Worm (Caenorhabditis elegans) whole organism, L2 larva: ENCODE measurements around the gene nspc-4.
"Not testable (repeated sequence)": the region's sequence is repeated elsewhere in the genome, so short reads cannot be mapped to it uniquely, and the experiment has no call there.

ENCODE experiments used
- C34F6.9 ChIP-seq: fragments of 150-350 bp; optimal IDR thresholded peaks from 2 replicates; lab custom pipeline; 2014; ENCODE audit warnings: missing biosample characterization, missing genetic modification characterization
- F13H6.1 ChIP-seq: sonication (generic microtip); optimal IDR thresholded peaks from 2 replicates; lab custom pipeline; 2016; ENCODE audit warnings: missing genetic modification characterization, missing compliant biosample characterization
- Y55F3AM.14 ChIP-seq: fragments of 200-800 bp; sonication (Bioruptor generic); optimal IDR thresholded peaks from 2 replicates; lab custom pipeline; 2018; ENCODE audit warnings: mild to moderate bottlenecking, missing genetic modification characterization, missing compliant biosample characterization
- ZK546.5 ChIP-seq: sonication (generic microtip); optimal IDR thresholded peaks from 2 replicates; lab custom pipeline; 2017; ENCODE audit warnings: missing biosample characterization, missing genetic modification characterization
- alr-1 ChIP-seq: fragments of 150-350 bp; optimal IDR thresholded peaks from 2 replicates; lab custom pipeline; 2014; ENCODE audit warnings: missing biosample characterization, missing genetic modification characterization
- aly-2 ChIP-seq: fragments of 150-350 bp; optimal IDR thresholded peaks from 2 replicates; lab custom pipeline; 2014; ENCODE audit warnings: missing biosample characterization, missing genetic modification characterization
- ama-1 ChIP-seq: fragments of 150-350 bp; optimal IDR thresholded peaks from 2 replicates; lab custom pipeline; 2018; ENCODE audit warnings: inconsistent platforms
- blmp-1 ChIP-seq: sonication (generic microtip); optimal IDR thresholded peaks from 2 replicates; lab custom pipeline; 2017; ENCODE audit warnings: missing genetic modification characterization, mild to moderate bottlenecking, missing compliant biosample characterization, antibody characterized with exemption, moderate library complexity; ENCODE audit not compliant: insufficient read depth
- ceh-16 ChIP-seq: fragments of 150-350 bp; optimal IDR thresholded peaks from 2 replicates; lab custom pipeline; 2014; ENCODE audit warnings: missing biosample characterization, missing genetic modification characterization
- ceh-82 ChIP-seq: fragments of 150-350 bp; optimal IDR thresholded peaks from 2 replicates; lab custom pipeline; 2014; ENCODE audit warnings: missing biosample characterization, missing genetic modification characterization
- crh-2 ChIP-seq: sonication (generic microtip); optimal IDR thresholded peaks from 2 replicates; lab custom pipeline; 2017; ENCODE audit warnings: missing biosample characterization, missing genetic modification characterization
- elt-1 ChIP-seq: fragments of 150-350 bp; optimal IDR thresholded peaks from 2 replicates; lab custom pipeline; 2014; ENCODE audit warnings: missing biosample characterization, missing genetic modification characterization
- elt-3 ChIP-seq: sonication (generic microtip); optimal IDR thresholded peaks from 2 replicates; lab custom pipeline; 2017; ENCODE audit warnings: missing biosample characterization, missing genetic modification characterization
- gmeb-1 ChIP-seq: fragments of 150-350 bp; optimal IDR thresholded peaks from 2 replicates; lab custom pipeline; 2014; ENCODE audit warnings: missing biosample characterization, missing genetic modification characterization
- lin-11 ChIP-seq: fragments of 150-350 bp; sonication (generic microtip); optimal IDR thresholded peaks from 2 replicates; lab custom pipeline; 2014; ENCODE audit warnings: missing biosample characterization, missing genetic modification characterization, inconsistent platforms, mixed read lengths
- lin-13 ChIP-seq: fragments of 150-350 bp; optimal IDR thresholded peaks from 2 replicates; lab custom pipeline; 2014; ENCODE audit warnings: missing biosample characterization, missing genetic modification reagents, missing genetic modification characterization
- mbf-1 ChIP-seq: sonication (generic microtip); optimal IDR thresholded peaks from 2 replicates; lab custom pipeline; 2017; ENCODE audit warnings: missing biosample characterization, missing genetic modification characterization
- nhr-11 ChIP-seq: fragments of 150-350 bp; optimal IDR thresholded peaks from 2 replicates; lab custom pipeline; 2014; ENCODE audit warnings: missing biosample characterization, missing genetic modification characterization
- nhr-12 ChIP-seq: fragments of 150-350 bp; optimal IDR thresholded peaks from 2 replicates; lab custom pipeline; 2014; ENCODE audit warnings: missing biosample characterization, missing genetic modification characterization
- nhr-129 ChIP-seq: fragments of 150-350 bp; optimal IDR thresholded peaks from 2 replicates; lab custom pipeline; 2014; ENCODE audit warnings: missing biosample characterization, missing genetic modification characterization
- nhr-21 ChIP-seq: fragments of 150-350 bp; optimal IDR thresholded peaks from 2 replicates; lab custom pipeline; 2014; ENCODE audit warnings: missing biosample characterization, missing genetic modification characterization
- nhr-25 ChIP-seq: fragments of 150-350 bp; sonication (generic microtip); optimal IDR thresholded peaks from 3 replicates; lab custom pipeline; 2014; ENCODE audit warnings: missing biosample characterization, missing genetic modification characterization
- nhr-6 ChIP-seq: fragments of 150-350 bp; optimal IDR thresholded peaks from 2 replicates; lab custom pipeline; 2014; ENCODE audit warnings: missing biosample characterization, missing genetic modification characterization
- nhr-77 ChIP-seq: fragments of 150-350 bp; optimal IDR thresholded peaks from 2 replicates; lab custom pipeline; 2014; ENCODE audit warnings: missing biosample characterization, missing genetic modification characterization
- peb-1 ChIP-seq: fragments of 150-350 bp; optimal IDR thresholded peaks from 2 replicates; lab custom pipeline; 2014; ENCODE audit warnings: missing biosample characterization, missing genetic modification characterization
- skn-1 ChIP-seq: sonication (generic microtip); optimal IDR thresholded peaks from 2 replicates; lab custom pipeline; 2017; ENCODE audit warnings: missing biosample characterization, missing genetic modification characterization
- sma-9 ChIP-seq, 2 experiments: fragments of 150-350 bp in 1 of 2; sonication (generic microtip) in 1 of 2; optimal IDR thresholded peaks; 2 replicates each; lab custom pipeline; 2014 to 2016; ENCODE audit warnings: missing genetic modification characterization in 2 of 2, mild to moderate bottlenecking in 1 of 2, missing biosample characterization in 1 of 2, missing compliant biosample characterization in 1 of 2, missing genetic modification reagents in 1 of 2, moderate library complexity in 1 of 2
- unc-39 ChIP-seq: fragments of 150-350 bp; optimal IDR thresholded peaks from 2 replicates; lab custom pipeline; 2014; ENCODE audit warnings: missing biosample characterization, missing genetic modification characterization
- unc-62 ChIP-seq: fragments of 150-350 bp; optimal IDR thresholded peaks from 2 replicates; lab custom pipeline; 2014; ENCODE audit warnings: missing biosample characterization, missing genetic modification reagents, missing genetic modification characterization
- zag-1 ChIP-seq: fragments of 150-350 bp; optimal IDR thresholded peaks from 2 replicates; lab custom pipeline; 2014; ENCODE audit warnings: missing biosample characterization, missing genetic modification characterization
- ztf-4 ChIP-seq: fragments of 150-350 bp; optimal IDR thresholded peaks from 2 replicates; lab custom pipeline; 2014; ENCODE audit warnings: missing biosample characterization, missing genetic modification characterization

nspc-4 gene

DNA sequence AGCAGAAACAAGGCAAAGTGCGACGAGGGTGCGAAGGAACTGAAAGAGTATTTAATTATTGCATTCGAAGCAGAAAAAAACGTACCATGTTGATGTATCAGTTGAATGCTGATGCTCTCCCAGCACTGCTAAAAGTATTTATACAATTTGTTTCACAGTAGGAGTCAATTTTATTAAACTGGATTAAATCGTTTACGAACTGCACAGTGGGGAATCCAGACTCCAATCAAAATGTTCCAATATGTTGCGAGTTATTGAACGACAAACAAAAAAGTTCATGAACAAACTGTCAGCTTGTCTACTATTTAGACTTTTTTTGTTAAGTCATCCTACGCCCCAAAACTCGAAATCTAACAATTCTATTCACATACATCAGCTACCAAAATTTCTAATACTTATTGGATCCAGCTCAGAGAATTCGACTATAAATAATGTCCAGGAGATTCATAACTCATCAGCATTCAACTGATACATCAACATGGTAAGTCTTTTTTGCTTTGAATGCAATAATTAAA is at the start of gene nspc-4, which contains the start of gene nspc-5:
Gene nspc-4, minus strand, starts transcription at position 101 of the 515 bp plus-strand sequence.
Gene nspc-5, plus strand, starts transcription at position 465 of the 515 bp plus-strand sequence.
- TF ChIP-seq ztf-4, skn-1, elt-3 (tag; lab: Kevin White, UChicago): not testable (repeated sequence)

DNA sequence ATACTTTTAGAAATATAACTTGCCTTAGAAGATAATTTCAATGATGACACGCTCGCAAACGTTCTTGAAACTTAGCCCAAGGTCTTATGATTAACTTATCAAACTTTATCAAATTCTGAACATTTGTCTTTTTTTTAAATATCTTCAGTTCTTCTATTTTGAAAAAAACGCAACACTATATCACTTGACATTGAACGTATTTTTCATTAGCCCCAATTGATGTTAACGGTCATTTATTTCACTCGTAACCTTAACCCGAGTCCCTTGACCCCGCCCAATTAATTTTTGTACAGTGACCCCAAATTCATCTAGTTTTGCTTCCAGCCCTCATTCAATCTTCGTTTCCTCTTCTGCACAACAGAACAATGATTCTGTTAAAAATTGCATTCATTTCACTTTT is 47.7 kb upstream of the nspc-4 start, which contains the start of gene F18E9.3:
Gene F18E9.3, plus strand, starts transcription at position 311 of the 400 bp plus-strand sequence.
- TF ChIP-seq mbf-1 (tag; lab: Kevin White, UChicago) (no peak), aly-2 (tag; lab: Kevin White, UChicago) (no peak), nhr-25 (tag; lab: Kevin White, UChicago) (peak; percentile 51), nhr-129 (tag; lab: Kevin White, UChicago) (no peak), lin-13 (GFP tag; lab: Kevin White, UChicago) (no peak), nhr-77 (no peak)

DNA sequence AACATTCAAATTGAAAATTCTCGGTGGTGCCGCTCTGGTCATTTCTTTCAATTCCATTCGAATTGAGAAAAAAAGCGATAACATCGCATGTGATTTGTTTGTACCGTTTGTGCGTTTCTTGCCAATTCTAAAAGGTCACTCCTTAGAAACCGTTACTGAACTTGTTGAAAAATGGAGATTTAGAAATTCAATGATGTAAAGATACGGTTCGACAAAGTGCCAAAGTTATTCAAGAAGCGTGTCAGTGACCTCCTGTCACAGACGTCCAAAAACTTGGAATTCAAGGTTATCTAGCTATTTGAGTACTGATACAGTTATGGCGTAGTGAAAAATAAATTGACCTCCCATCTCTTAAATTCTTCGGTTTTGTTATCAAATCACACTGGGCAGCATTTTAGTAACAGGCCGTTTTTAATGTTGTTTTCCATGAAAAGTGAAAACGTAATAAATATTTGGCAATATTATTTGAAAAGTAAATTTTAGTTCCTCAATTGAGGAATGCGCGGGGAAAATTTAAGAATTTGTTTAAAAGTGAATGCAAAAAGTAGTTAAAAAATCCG is 46.7 kb upstream of the nspc-4 start:
- TF ChIP-seq Y55F3AM.14 (GFP tag; lab: Kevin White, UChicago) = no peak
- TF ChIP-seq blmp-1 (tag; lab: Kevin White, UChicago) = peak; percentile 49
- peak; percentile 19 for TF ChIP-seq sma-9 (GFP tag; optimal IDR thresholded peaks at IDR 0.05; lab: Kevin White, UChicago)
- no peak for TF ChIP-seq sma-9 (tag; optimal IDR thresholded peaks at IDR 0.05; lab: Kevin White, UChicago)
- TF ChIP-seq alr-1 = no peak
- TF ChIP-seq lin-11 (tag; lab: Kevin White, UChicago) = no peak
- peak; percentile 66 for TF ChIP-seq nhr-25 (tag; lab: Kevin White, UChicago)
- no peak for TF ChIP-seq zag-1 (tag; lab: Kevin White, UChicago)
- no peak for TF ChIP-seq unc-39 (tag; lab: Kevin White, UChicago)
- peak; percentile 17 for TF ChIP-seq crh-2 (tag; lab: Kevin White, UChicago)
- TF ChIP-seq elt-1 = no peak

DNA sequence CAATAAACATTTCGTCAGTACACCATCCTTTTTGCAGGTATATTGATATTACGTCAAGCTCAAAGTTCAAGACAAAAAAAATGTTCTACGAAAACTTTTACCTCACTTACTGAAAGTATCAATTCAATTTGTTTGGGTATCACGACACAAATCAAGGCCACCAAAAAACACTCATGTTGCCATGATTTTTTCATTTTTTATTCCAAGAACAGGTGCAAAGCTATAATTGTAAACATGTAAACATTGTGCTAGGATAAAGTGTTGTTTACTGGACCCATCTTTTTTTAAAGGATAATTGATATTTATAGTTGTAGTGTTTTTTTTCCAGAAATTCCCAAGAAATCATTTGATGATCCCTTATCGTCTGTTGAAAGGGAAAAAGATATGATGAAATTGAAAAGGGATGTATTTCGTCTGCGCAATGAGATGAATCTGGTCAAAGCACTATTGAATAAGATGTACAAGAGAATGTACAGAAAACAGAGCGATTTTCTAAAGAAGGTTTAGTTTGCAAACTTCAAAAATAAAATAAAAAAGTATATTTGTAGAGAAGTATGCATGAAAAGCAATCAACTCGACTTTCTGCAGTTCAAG is 44.7 kb upstream of the nspc-4 start:
- no peak for TF ChIP-seq nhr-129 (tag; lab: Kevin White, UChicago)
- no peak for TF ChIP-seq peb-1 (tag; lab: Kevin White, UChicago)
- peak; percentile 65 for TF ChIP-seq blmp-1 (tag; lab: Kevin White, UChicago)
- TF ChIP-seq nhr-77 = no peak
- no peak for TF ChIP-seq zag-1 (tag; lab: Kevin White, UChicago)
- no peak for TF ChIP-seq unc-62 (GFP tag; lab: Kevin White, UChicago)

DNA sequence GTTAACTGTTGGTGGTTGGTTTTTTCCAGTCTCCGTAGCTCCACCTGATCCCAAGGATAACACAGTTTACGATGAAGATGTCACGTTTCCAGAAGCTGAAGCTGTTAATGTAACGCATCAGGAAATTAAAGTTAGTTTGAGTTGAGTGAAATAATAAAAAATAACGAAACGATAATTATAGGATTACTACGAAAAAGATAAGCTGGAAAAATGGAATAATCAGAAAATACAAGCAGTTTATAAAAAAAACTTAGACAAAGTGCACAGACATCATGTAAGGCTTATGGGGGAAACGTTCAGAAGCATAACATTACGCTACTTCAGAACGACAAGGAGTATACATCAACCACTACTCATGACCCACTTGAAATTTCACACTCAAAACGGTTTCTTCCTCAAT is 43.3 kb upstream of the nspc-4 start, which contains the start of gene F18E9.8:
Gene F18E9.8, minus strand, starts transcription at position 101 of the 400 bp plus-strand sequence.
- TF ChIP-seq ztf-4 (tag; lab: Kevin White, UChicago) (no peak), lin-13 (GFP tag; lab: Kevin White, UChicago) (no peak), ceh-16 (tag; lab: Kevin White, UChicago) (no peak), C34F6.9 (no peak), peb-1 (tag; lab: Kevin White, UChicago) (no peak), lin-11 (tag; lab: Kevin White, UChicago) (no peak), elt-3 (tag; lab: Kevin White, UChicago) (no peak), nhr-6 (tag; lab: Kevin White, UChicago) (no peak), nhr-11 (tag; lab: Kevin White, UChicago) (no peak), ama-1 (lab: Kevin White, UChicago) (no peak), ZK546.5 (tag; lab: Kevin White, UChicago) (no peak), F13H6.1 (tag; lab: Kevin White, UChicago) (no peak), gmeb-1 (no peak), nhr-21 (tag; lab: Kevin White, UChicago) (no peak), unc-62 (GFP tag; lab: Kevin White, UChicago) (no peak), nhr-129 (tag; lab: Kevin White, UChicago) (no peak), aly-2 (tag; lab: Kevin White, UChicago) (no peak), ceh-82 (no peak), nhr-12 (tag; lab: Kevin White, UChicago) (no peak)
- TF ChIP-seq, all 48 proteins: peak for 0
